Worm (Caenorhabditis elegans) whole organism, early embryonic: Measurements from ENCODE around the gene akt-1.

Source experiments
- B0310.2 ChIP-seq: sonication (generic microtip); optimal IDR thresholded peaks from 2 replicates; lab custom pipeline; 2016; ENCODE audit warnings: mild to moderate bottlenecking, missing genetic modification characterization, missing compliant biosample characterization
- F13C5.2 ChIP-seq: sonication (generic microtip); optimal IDR thresholded peaks from 2 replicates; lab custom pipeline; 2017; ENCODE audit warnings: mild to moderate bottlenecking, missing genetic modification characterization, inconsistent platforms, missing compliant biosample characterization
- aly-1 ChIP-seq: sonication (generic microtip); optimal IDR thresholded peaks from 2 replicates; lab custom pipeline; 2016; ENCODE audit warnings: missing genetic modification characterization, missing compliant biosample characterization
- ama-1 ChIP-seq: fragments of 150-350 bp; optimal IDR thresholded peaks from 2 replicates; lab custom pipeline; 2014
- flt-1 ChIP-seq: fragments of 200-800 bp; sonication (Bioruptor generic); IDR thresholded peaks from 2 replicates; pipeline ENCODE4 v1.3.6; 2022; ENCODE audit warnings: missing genetic modification characterization, missing compliant biosample characterization
- hmbx-1 ChIP-seq: sonication (generic microtip); optimal IDR thresholded peaks from 2 replicates; lab custom pipeline; 2016; ENCODE audit warnings: mild to moderate bottlenecking, missing genetic modification characterization, missing compliant biosample characterization
- hmg-4 ChIP-seq: fragments of 200-800 bp; sonication (Bioruptor generic); optimal IDR thresholded peaks from 2 replicates; lab custom pipeline; 2018; ENCODE audit warnings: mild to moderate bottlenecking, missing genetic modification characterization, missing compliant biosample characterization
- scrt-1 ChIP-seq: fragments of 200-800 bp; sonication (Bioruptor generic); IDR thresholded peaks from 2 replicates; pipeline ENCODE4 v1.3.6; 2022; ENCODE audit warnings: missing genetic modification characterization, missing compliant biosample characterization
- tbx-11 ChIP-seq: fragments of 200-800 bp; sonication (Bioruptor generic); IDR thresholded peaks from 2 replicates; pipeline ENCODE4 v1.3.6; 2022; ENCODE audit warnings: missing genetic modification characterization, missing compliant biosample characterization
- tra-4 ChIP-seq: sonication (generic microtip); optimal IDR thresholded peaks from 2 replicates; lab custom pipeline; 2017; ENCODE audit warnings: missing genetic modification characterization, missing compliant biosample characterization

ce11 chrV:10287260-10287659 lies 38.6 kb downstream of the akt-1 start, which contains the start of gene B0024.3:
- TF ChIP-seq B0310.2 (tag; lab: Kevin White, UChicago) (no peak), ama-1 (lab: Kevin White, UChicago) (no peak), hmbx-1 (tag; lab: Kevin White, UChicago) (no peak), tra-4 (no peak), flt-1 (GFP tag; lab: Robert Waterston, UW) (no peak), F13C5.2 (tag; lab: Kevin White, UChicago) (no peak), hmg-4 (GFP tag; lab: Kevin White, UChicago) (no peak), scrt-1 (GFP tag; lab: Robert Waterston, UW) (no peak), aly-1 (tag; lab: Kevin White, UChicago) (no peak), tbx-11 (no peak)
